Fruit fly (Drosophila melanogaster) whole organism, embryonic: Measurements from ENCODE around the gene Nthl1.
A peak's percentile ranks its signal among the peaks of the same experiment; 100 is the strongest.

Experiments used
- Abd-B ChIP-seq: fragments of 200-800 bp; sonication (Bioruptor generic); optimal IDR thresholded peaks from 2 replicates; lab custom pipeline; 2018; ENCODE audit warnings: missing biosample characterization, mild to moderate bottlenecking, missing genetic modification characterization, moderate library complexity
- CG10543 ChIP-seq: fragments of 200-800 bp; sonication (Bioruptor generic); optimal IDR thresholded peaks from 3 replicates; lab custom pipeline; 2017; ENCODE audit warnings: missing biosample characterization, mild to moderate bottlenecking, missing genetic modification characterization, moderate library complexity
- CG10959 ChIP-seq: fragments of 200-800 bp; sonication (Bioruptor generic); IDR thresholded peaks from 2 replicates; pipeline ENCODE4 v1.3.6; 2022; ENCODE audit warnings: missing biosample characterization, missing genetic modification characterization
- CG11695 ChIP-seq: fragments of 200-800 bp; sonication (Bioruptor generic); IDR thresholded peaks from 3 replicates; pipeline ENCODE4 v1.3.6; 2022; ENCODE audit warnings: missing biosample characterization, missing genetic modification characterization
- CG11696 ChIP-seq: fragments of 200-800 bp; sonication (Bioruptor generic); IDR thresholded peaks from 2 replicates; pipeline ENCODE4 v1.3.6; 2022; ENCODE audit warnings: missing biosample characterization, missing genetic modification characterization
- CG12942 ChIP-seq: fragments of 200-800 bp; sonication (Bioruptor generic); optimal IDR thresholded peaks from 3 replicates; lab custom pipeline; 2016; ENCODE audit warnings: missing biosample characterization, missing genetic modification characterization
- CG14710 ChIP-seq: fragments of 200-800 bp; sonication (Bioruptor generic); optimal IDR thresholded peaks from 3 replicates; lab custom pipeline; 2019; ENCODE audit warnings: missing biosample characterization, mild to moderate bottlenecking, missing genetic modification characterization, moderate library complexity
- CG15011 ChIP-seq: fragments of 200-800 bp; sonication (Bioruptor generic); optimal IDR thresholded peaks from 3 replicates; lab custom pipeline; 2018; ENCODE audit warnings: missing biosample characterization, mild to moderate bottlenecking, missing genetic modification characterization
- CG1529 ChIP-seq: fragments of 200-800 bp; sonication (Bioruptor generic); optimal IDR thresholded peaks from 3 replicates; lab custom pipeline; 2018; ENCODE audit warnings: missing biosample characterization, missing genetic modification characterization
- CG1647 ChIP-seq: fragments of 200-800 bp; sonication (Bioruptor generic); optimal IDR thresholded peaks from 3 replicates; lab custom pipeline; 2016; ENCODE audit warnings: missing biosample characterization, missing genetic modification characterization
- CG16779 ChIP-seq: fragments of 200-800 bp; sonication (Bioruptor generic); IDR thresholded peaks from 2 replicates; pipeline ENCODE4 v1.3.6; 2022; ENCODE audit warnings: missing biosample characterization, missing genetic modification characterization
- CG17186 ChIP-seq: fragments of 200-800 bp; sonication (Bioruptor generic); optimal IDR thresholded peaks from 3 replicates; lab custom pipeline; 2017; ENCODE audit warnings: missing biosample characterization, missing genetic modification reagents, missing genetic modification characterization
- CG17568 ChIP-seq: fragments of 200-800 bp; sonication (Bioruptor generic); optimal IDR thresholded peaks from 2 replicates; lab custom pipeline; 2018; ENCODE audit warnings: missing biosample characterization, mild to moderate bottlenecking, missing genetic modification characterization, moderate library complexity
- CG17802 ChIP-seq: fragments of 200-800 bp; sonication (Bioruptor generic); optimal IDR thresholded peaks from 2 replicates; lab custom pipeline; 2018; ENCODE audit warnings: missing biosample characterization, mild to moderate bottlenecking, missing genetic modification characterization, moderate library complexity
- CG1792 ChIP-seq: fragments of 200-800 bp; sonication (Bioruptor generic); optimal IDR thresholded peaks from 2 replicates; lab custom pipeline; 2016; ENCODE audit warnings: missing biosample characterization, missing genetic modification characterization
- CG18011 ChIP-seq: fragments of 200-800 bp; sonication (Bioruptor generic); optimal IDR thresholded peaks from 2 replicates; lab custom pipeline; 2017; ENCODE audit warnings: missing biosample characterization, missing genetic modification characterization, mild to moderate bottlenecking, moderate library complexity, missing genotype
- CG2120 ChIP-seq: fragments of 200-800 bp; sonication (Bioruptor generic); optimal IDR thresholded peaks from 3 replicates; lab custom pipeline; 2016; ENCODE audit warnings: missing biosample characterization, missing genetic modification characterization
- CG31441 ChIP-seq: fragments of 200-800 bp; sonication (Bioruptor generic); IDR thresholded peaks from 2 replicates; pipeline ENCODE4 v1.3.6; 2022; ENCODE audit warnings: missing biosample characterization, missing genetic modification characterization
- CG6272 ChIP-seq: fragments of 200-800 bp; sonication (Bioruptor generic); IDR thresholded peaks from 2 replicates; pipeline ENCODE4 v1.3.6; 2022; ENCODE audit warnings: missing biosample characterization, missing genetic modification characterization
- CG6654 ChIP-seq: fragments of 200-800 bp; sonication (Bioruptor generic); optimal IDR thresholded peaks from 2 replicates; lab custom pipeline; 2017; ENCODE audit warnings: missing biosample characterization, mild to moderate bottlenecking, missing genetic modification characterization
- CG8388 ChIP-seq: fragments of 200-800 bp; sonication (Bioruptor generic); optimal IDR thresholded peaks from 2 replicates; lab custom pipeline; 2019; ENCODE audit warnings: missing biosample characterization, mild to moderate bottlenecking, missing genetic modification characterization, moderate library complexity
- CG8924 ChIP-seq: fragments of 200-800 bp; optimal IDR thresholded peaks from 3 replicates; lab custom pipeline; 2019; ENCODE audit warnings: missing biosample characterization, mild to moderate bottlenecking, missing genetic modification characterization, moderate library complexity
- Doc3 ChIP-seq: fragments of 200-800 bp; sonication (Bioruptor generic); IDR thresholded peaks from 3 replicates; pipeline ENCODE4 v1.3.6; 2022; ENCODE audit warnings: missing biosample characterization, missing genetic modification characterization; ENCODE audit not compliant: partially characterized antibody
- Fer3 ChIP-seq: fragments of 200-800 bp; sonication (Bioruptor generic); optimal IDR thresholded peaks from 2 replicates; lab custom pipeline; 2018; ENCODE audit warnings: missing biosample characterization, mild to moderate bottlenecking, missing genetic modification characterization, moderate library complexity
- HLH54F ChIP-seq: fragments of 200-800 bp; sonication (Bioruptor generic); optimal IDR thresholded peaks from 3 replicates; lab custom pipeline; 2016; ENCODE audit warnings: missing biosample characterization, missing genetic modification characterization
- Hey ChIP-seq: fragments of 200-800 bp; sonication (Bioruptor generic); optimal IDR thresholded peaks from 3 replicates; lab custom pipeline; 2018; ENCODE audit warnings: missing biosample characterization, mild to moderate bottlenecking, missing genetic modification characterization
- HmgZ ChIP-seq: fragments of 200-800 bp; sonication (Bioruptor generic); optimal IDR thresholded peaks from 2 replicates; lab custom pipeline; 2018; ENCODE audit warnings: missing biosample characterization, mild to moderate bottlenecking, missing genetic modification characterization
- Mad ChIP-seq: fragments of 200-800 bp; sonication (Bioruptor generic); optimal IDR thresholded peaks from 2 replicates; lab custom pipeline; 2016; ENCODE audit warnings: missing biosample characterization, missing genetic modification characterization
- NC2β ChIP-seq: fragments of 200-800 bp; sonication (Bioruptor generic); optimal IDR thresholded peaks from 2 replicates; lab custom pipeline; 2016; ENCODE audit warnings: missing biosample characterization, missing genetic modification characterization
- Nf-YC ChIP-seq: fragments of 200-800 bp; optimal IDR thresholded peaks from 3 replicates; lab custom pipeline; 2019; ENCODE audit warnings: missing biosample characterization, mild to moderate bottlenecking, missing genetic modification characterization, moderate library complexity
- Vsx1 ChIP-seq: fragments of 200-800 bp; sonication (Bioruptor generic); optimal IDR thresholded peaks from 2 replicates; lab custom pipeline; 2017; ENCODE audit warnings: missing biosample characterization, mild to moderate bottlenecking, missing genetic modification characterization, missing genetic modification reagents
- ato ChIP-seq: fragments of 200-800 bp; sonication (Bioruptor generic); IDR thresholded peaks from 2 replicates; pipeline ENCODE4 v1.3.6; 2022; ENCODE audit warnings: missing biosample characterization, missing genetic modification characterization; ENCODE audit not compliant: partially characterized antibody
- bbx ChIP-seq: fragments of 200-800 bp; sonication (Bioruptor generic); IDR thresholded peaks from 2 replicates; pipeline ENCODE4 v1.3.6; 2022; ENCODE audit warnings: missing biosample characterization, missing genetic modification characterization; ENCODE audit not compliant: partially characterized antibody
- chinmo ChIP-seq: fragments of 200-800 bp; sonication (Bioruptor generic); IDR thresholded peaks from 4 replicates; pipeline ENCODE4 v1.3.6; 2022; ENCODE audit warnings: missing biosample characterization, missing genetic modification characterization; ENCODE audit not compliant: partially characterized antibody
- crp ChIP-seq, 2 experiments: fragments of 200-800 bp; sonication (Bioruptor generic); optimal IDR thresholded peaks; 2 replicates in 1 of 2; 3 replicates in 1 of 2; lab custom pipeline; 2017; ENCODE audit warnings: missing biosample characterization in 2 of 2, missing genetic modification characterization in 2 of 2, mild to moderate bottlenecking in 1 of 2, moderate library complexity in 1 of 2
- cwo ChIP-seq: fragments of 200-800 bp; sonication (Bioruptor generic); optimal IDR thresholded peaks from 3 replicates; lab custom pipeline; 2017; ENCODE audit warnings: missing biosample characterization, missing genetic modification characterization, mild to moderate bottlenecking, moderate library complexity, missing genetic modification reagents
- dimm ChIP-seq: fragments of 200-800 bp; sonication (Bioruptor generic); IDR thresholded peaks from 2 replicates; pipeline ENCODE4 v1.3.6; 2022; ENCODE audit warnings: missing biosample characterization, missing genetic modification characterization
- inv ChIP-seq: fragments of 200-800 bp; sonication (Bioruptor generic); IDR thresholded peaks from 2 replicates; pipeline ENCODE4 v1.3.6; 2022; ENCODE audit warnings: missing biosample characterization, missing genetic modification characterization; ENCODE audit not compliant: partially characterized antibody
- lilli ChIP-seq: fragments of 200-800 bp; sonication (Bioruptor generic); optimal IDR thresholded peaks from 3 replicates; lab custom pipeline; 2016; ENCODE audit warnings: missing biosample characterization, missing genetic modification characterization
- onecut ChIP-seq: fragments of 200-800 bp; sonication (Bioruptor generic); IDR thresholded peaks from 2 replicates; pipeline ENCODE4 v1.3.6; 2022; ENCODE audit warnings: missing biosample characterization, missing genetic modification characterization
- pfk ChIP-seq: fragments of 200-800 bp; sonication (Bioruptor generic); optimal IDR thresholded peaks from 2 replicates; lab custom pipeline; 2018; ENCODE audit warnings: missing biosample characterization, mild to moderate bottlenecking, missing genetic modification characterization, moderate library complexity
- ranshi ChIP-seq: fragments of 200-800 bp; sonication (Bioruptor generic); IDR thresholded peaks from 2 replicates; pipeline ENCODE4 v1.3.6; 2022; ENCODE audit warnings: missing biosample characterization, missing genetic modification characterization
- repo ChIP-seq: fragments of 200-800 bp; sonication (Bioruptor generic); optimal IDR thresholded peaks from 2 replicates; lab custom pipeline; 2016; ENCODE audit warnings: missing biosample characterization, missing genetic modification characterization
- row ChIP-seq: fragments of 200-800 bp; sonication (Bioruptor generic); IDR thresholded peaks from 3 replicates; pipeline ENCODE4 v1.3.6; 2022; ENCODE audit warnings: missing biosample characterization, missing genetic modification characterization
- sens-2 ChIP-seq: fragments of 200-800 bp; sonication (Bioruptor generic); IDR thresholded peaks from 2 replicates; pipeline ENCODE4 v1.3.6; 2022; ENCODE audit warnings: missing biosample characterization, missing genetic modification characterization
- slbo ChIP-seq: fragments of 200-800 bp; sonication (Bioruptor generic); IDR thresholded peaks from 2 replicates; pipeline ENCODE4 v1.3.6; 2022; ENCODE audit warnings: missing biosample characterization, missing genetic modification characterization
- sna ChIP-seq: fragments of 200-800 bp; sonication (Bioruptor generic); IDR thresholded peaks from 2 replicates; pipeline ENCODE4 v1.3.6; 2022; ENCODE audit warnings: missing biosample characterization, missing genetic modification characterization; ENCODE audit not compliant: partially characterized antibody
- tio ChIP-seq: fragments of 200-800 bp; sonication (Bioruptor generic); optimal IDR thresholded peaks from 2 replicates; lab custom pipeline; 2017; ENCODE audit warnings: missing biosample characterization, missing genetic modification characterization, inconsistent platforms
- wor ChIP-seq: fragments of 200-800 bp; sonication (Bioruptor generic); IDR thresholded peaks from 2 replicates; pipeline ENCODE4 v1.3.6; 2022; ENCODE audit warnings: missing biosample characterization, missing genetic modification characterization
- zfh2 ChIP-seq: fragments of 200-800 bp; sonication (Bioruptor generic); optimal IDR thresholded peaks from 2 replicates; lab custom pipeline; 2016; ENCODE audit warnings: missing biosample characterization, missing genetic modification characterization

Nthl1 gene

DNA sequence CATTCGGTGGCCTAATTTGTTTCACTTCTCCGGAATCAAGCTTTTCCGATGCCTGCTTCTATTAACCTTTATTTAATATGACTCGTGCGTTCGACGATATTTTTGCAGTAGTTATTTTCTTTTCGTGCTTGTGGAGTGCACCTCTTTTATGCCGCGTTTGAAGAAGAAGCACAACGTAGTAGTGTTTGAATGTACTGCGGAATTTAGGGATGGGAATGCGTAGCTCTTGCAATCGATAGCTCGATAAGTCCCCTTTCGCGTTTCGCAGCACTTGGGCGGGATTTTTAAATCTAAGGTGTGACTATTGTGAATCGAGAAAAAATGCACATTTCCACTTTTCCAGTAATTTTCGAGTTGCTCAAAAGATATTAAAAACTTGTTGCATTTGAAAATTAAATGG lies 8.9 kb downstream of the Nthl1 start, which contains the start of the genes CG43739 and sky (continued):
- TF ChIP-seq Fer3 (tag; lab: Kevin White, UChicago) = no peak
- no peak for TF ChIP-seq chinmo (GFP tag; lab: Robert Waterston, UW)
- peak; percentile 17 for TF ChIP-seq NC2β (GFP tag; lab: Kevin White, UChicago)
- no peak for TF ChIP-seq pfk (GFP tag; lab: Kevin White, UChicago)
- no peak for TF ChIP-seq CG17802 (tag; lab: Kevin White, UChicago)
- peak; percentile 10 for TF ChIP-seq repo (GFP tag; lab: Kevin White, UChicago)
- peak; percentile 50 for TF ChIP-seq HLH54F (GFP tag; lab: Kevin White, UChicago)
- TF ChIP-seq slbo (GFP tag; lab: Robert Waterston, UW) = peak; percentile 73
- TF ChIP-seq HmgZ (tag; lab: Kevin White, UChicago) = peak; percentile 66
- TF ChIP-seq crp (GFP tag; optimal IDR thresholded peaks at IDR 0.05; lab: Kevin White, UChicago) = no peak
- peak; percentile 95 for TF ChIP-seq bbx (GFP tag; lab: Robert Waterston, UW)
- TF ChIP-seq CG10959 (GFP tag; lab: Robert Waterston, UW) = no peak
- TF ChIP-seq lilli (GFP tag; lab: Kevin White, UChicago) = peak; percentile 50
- no peak for TF ChIP-seq CG15011 (GFP tag; lab: Kevin White, UChicago)
- no peak for TF ChIP-seq ranshi (GFP tag; lab: Robert Waterston, UW)
- TF ChIP-seq CG1529 = no peak
- peak; percentile 86 for TF ChIP-seq CG17186
- no peak for TF ChIP-seq CG8388 (GFP tag; lab: Kevin White, UChicago)
- peak; percentile 67 for TF ChIP-seq zfh2 (GFP tag; lab: Kevin White, UChicago)
- no peak for TF ChIP-seq wor (GFP tag; lab: Robert Waterston, UW)
- TF ChIP-seq CG14710 (tag; lab: Kevin White, UChicago) = peak; percentile 60
- TF ChIP-seq CG16779 = no peak
- TF ChIP-seq CG6654 (GFP tag; lab: Kevin White, UChicago) = no peak
- no peak for TF ChIP-seq CG1647 (GFP tag; lab: Kevin White, UChicago)
- TF ChIP-seq inv (GFP tag; lab: Robert Waterston, UW) = peak; percentile 77
- TF ChIP-seq Vsx1 (GFP tag; lab: Kevin White, UChicago) = no peak
- TF ChIP-seq CG11695 = no peak
- no peak for TF ChIP-seq CG12942 (GFP tag; lab: Kevin White, UChicago)
- TF ChIP-seq CG10543 (GFP tag; lab: Kevin White, UChicago) = no peak
- TF ChIP-seq tio (GFP tag; lab: Kevin White, UChicago) = no peak
- peak; percentile 84 for TF ChIP-seq Doc3 (GFP tag; lab: Robert Waterston, UW)
- TF ChIP-seq sna (GFP tag; lab: Robert Waterston, UW) = peak; percentile 73
- TF ChIP-seq CG2120 (GFP tag; lab: Kevin White, UChicago) = peak; percentile 68
- peak; percentile 10 for TF ChIP-seq Abd-B
- peak; percentile 41; the same call in 1 of the 2 replicates for TF ChIP-seq CG6272 (GFP tag; lab: Robert Waterston, UW)
- TF ChIP-seq cwo (GFP tag; lab: Kevin White, UChicago) = no peak
- TF ChIP-seq dimm = no peak
- TF ChIP-seq CG1792 (GFP tag; lab: Kevin White, UChicago) = no peak
- TF ChIP-seq Mad (GFP tag; lab: Kevin White, UChicago) = no peak
- peak; percentile 20 for TF ChIP-seq Nf-YC (tag; lab: Kevin White, UChicago)
- TF ChIP-seq CG18011 = no peak
- no peak for TF ChIP-seq CG31441 (GFP tag; lab: Robert Waterston, UW)
- TF ChIP-seq Hey (tag; lab: Kevin White, UChicago) = no peak
- TF ChIP-seq ato (GFP tag; lab: Robert Waterston, UW) = peak; percentile 73
- TF ChIP-seq sens-2 (GFP tag; lab: Robert Waterston, UW) = no peak
- peak; percentile 47; the same call in 2 of the 3 replicates for TF ChIP-seq row (GFP tag; lab: Robert Waterston, UW)
- TF ChIP-seq onecut (GFP tag; lab: Robert Waterston, UW) = 0 out of 2 replicates have a peak, but pooled peaks have one; percentile 10
- peak; percentile 31; the same call in 1 of the 2 replicates for TF ChIP-seq CG11696 (GFP tag; lab: Robert Waterston, UW)
- no peak for TF ChIP-seq CG17568 (GFP tag; lab: Kevin White, UChicago)
- no peak for TF ChIP-seq CG8924 (tag; lab: Kevin White, UChicago)
